Worm (Caenorhabditis elegans): ENCODE data around the gene tag-297.

DNA sequence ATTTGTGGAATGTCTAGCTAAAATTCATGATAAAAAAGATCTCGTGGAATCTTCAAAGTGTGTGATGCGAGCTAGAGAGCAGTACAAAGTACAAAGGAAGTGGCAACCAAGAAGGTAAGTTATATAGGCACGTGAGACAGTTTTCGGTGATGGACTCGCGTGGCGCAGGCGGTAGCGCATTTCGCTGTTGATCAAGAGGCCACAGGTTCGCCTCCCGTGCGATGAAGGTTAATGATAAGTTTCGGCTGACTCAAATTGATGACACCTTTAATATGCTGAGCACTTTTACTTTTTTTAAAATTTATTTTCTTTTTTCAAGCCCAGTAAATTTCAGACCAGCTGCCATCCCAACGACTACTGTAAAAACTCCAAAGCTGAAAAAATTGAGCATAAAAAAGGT lies 10.5 kb upstream of the tag-297 start:
- TF ChIP-seq R02D3.7 (tag; optimal IDR thresholded peaks at IDR 0.05) (no peak), snpc-4 (tag; optimal IDR thresholded peaks at IDR 0.05) (no peak), nhr-77 (tag; optimal IDR thresholded peaks at IDR 0.05) (no peak), nhr-11 (tag; optimal IDR thresholded peaks at IDR 0.05) (no peak), ztf-4 (tag; optimal IDR thresholded peaks at IDR 0.05) (no peak), C34F6.9 (tag; optimal IDR thresholded peaks at IDR 0.05) (no peak), unc-55 (GFP tag; optimal IDR thresholded peaks at IDR 0.05) (no peak), ceh-16 (tag; optimal IDR thresholded peaks at IDR 0.05) (no peak), sma-3 (GFP tag; optimal IDR thresholded peaks at IDR 0.05) (peak; percentile 29), nhr-10 (tag; optimal IDR thresholded peaks at IDR 0.05) (no peak), nhr-23 (tag; optimal IDR thresholded peaks at IDR 0.05) (no peak), unc-39 (tag; optimal IDR thresholded peaks at IDR 0.05) (no peak)

Data from whole organism, L2 larva.